Worm (Caenorhabditis elegans): ENCODE results near the gene W04G3.10.

DNA sequence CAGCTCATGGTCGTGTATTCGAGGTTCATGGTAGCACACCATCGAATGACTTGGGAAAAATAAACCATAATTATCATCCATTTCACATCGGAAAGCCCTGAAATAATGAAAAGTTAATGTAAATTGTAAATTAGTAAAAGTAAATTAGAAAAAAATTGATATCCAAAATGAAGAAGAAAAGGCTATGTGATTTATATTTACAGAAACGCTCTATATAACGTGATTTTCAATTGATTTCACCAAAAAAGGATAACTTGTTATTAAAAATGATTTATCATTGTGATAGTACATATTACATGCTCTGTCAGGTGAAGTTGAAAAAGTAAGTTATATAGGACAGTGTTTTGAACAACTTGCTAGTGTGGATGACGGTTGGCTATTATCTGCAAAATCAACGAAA lies 35.3 kb downstream of the W04G3.10 start, which contains the start of gene C09F12.3:
- no peak for TF ChIP-seq ztf-11 (tag; optimal IDR thresholded peaks at IDR 0.05)
- no peak for TF ChIP-seq ama-1 (optimal IDR thresholded peaks at IDR 0.05)

All from whole organism, L1 larva.